Fruit fly (Drosophila melanogaster) whole organism, embryonic: Measurements from ENCODE around the gene CG11790.

Source experiments
- Aef1 ChIP-seq: fragments of 200-800 bp; sonication (Bioruptor generic); IDR thresholded peaks from 3 replicates; pipeline ENCODE4 v1.3.6; 2022; ENCODE audit warnings: missing biosample characterization, missing genetic modification characterization
- BtbVII ChIP-seq: fragments of 200-800 bp; sonication (Bioruptor generic); optimal IDR thresholded peaks from 3 replicates; lab custom pipeline; 2017; ENCODE audit warnings: missing biosample characterization, mild to moderate bottlenecking, missing genetic modification characterization
- CG10366 ChIP-seq: fragments of 200-800 bp; sonication (Bioruptor generic); IDR thresholded peaks from 2 replicates; pipeline ENCODE4 v1.3.6; 2022; ENCODE audit warnings: missing biosample characterization, missing genetic modification characterization
- CG11093 ChIP-seq: fragments of 200-800 bp; sonication (Bioruptor generic); IDR thresholded peaks from 3 replicates; pipeline ENCODE4 v1.3.6; 2022; ENCODE audit warnings: missing biosample characterization, missing genetic modification characterization
- CG12219 ChIP-seq: fragments of 200-800 bp; sonication (Bioruptor generic); optimal IDR thresholded peaks from 3 replicates; lab custom pipeline; 2018; ENCODE audit warnings: missing biosample characterization, mild to moderate bottlenecking, missing genetic modification characterization
- CG13296 ChIP-seq: fragments of 200-800 bp; sonication (Bioruptor generic); optimal IDR thresholded peaks from 3 replicates; lab custom pipeline; 2018; ENCODE audit warnings: missing biosample characterization, mild to moderate bottlenecking, missing genetic modification characterization
- CG15514 ChIP-seq: fragments of 200-800 bp; sonication (Bioruptor generic); optimal IDR thresholded peaks from 3 replicates; lab custom pipeline; 2017; ENCODE audit warnings: missing biosample characterization, missing genetic modification characterization, mild to moderate bottlenecking, moderate library complexity, missing genetic modification reagents
- CG1602 ChIP-seq: fragments of 200-800 bp; sonication (Bioruptor generic); optimal IDR thresholded peaks from 3 replicates; lab custom pipeline; 2016; ENCODE audit warnings: missing biosample characterization, missing genetic modification characterization
- CG1603 ChIP-seq: fragments of 200-800 bp; sonication (Bioruptor generic); optimal IDR thresholded peaks from 2 replicates; lab custom pipeline; 2019; ENCODE audit warnings: missing biosample characterization, mild to moderate bottlenecking, missing genetic modification characterization, moderate library complexity
- CG17612 ChIP-seq: fragments of 200-800 bp; sonication (Bioruptor generic); IDR thresholded peaks from 2 replicates; pipeline ENCODE4 v1.3.6; 2022; ENCODE audit warnings: missing biosample characterization, missing genetic modification characterization
- CG18599 ChIP-seq: fragments of 200-800 bp; sonication (Bioruptor generic); optimal IDR thresholded peaks from 3 replicates; lab custom pipeline; 2017; ENCODE audit warnings: missing biosample characterization, missing genetic modification characterization, mild to moderate bottlenecking, moderate library complexity, missing genetic modification reagents
- CG18764 ChIP-seq: fragments of 200-800 bp; sonication (Bioruptor generic); optimal IDR thresholded peaks from 3 replicates; lab custom pipeline; 2016; ENCODE audit warnings: missing biosample characterization, missing genetic modification characterization
- CG2202 ChIP-seq: fragments of 200-800 bp; sonication (Bioruptor generic); optimal IDR thresholded peaks from 2 replicates; lab custom pipeline; 2018; ENCODE audit warnings: missing biosample characterization, mild to moderate bottlenecking, missing genetic modification characterization
- CG30020 ChIP-seq: fragments of 200-800 bp; optimal IDR thresholded peaks from 2 replicates; lab custom pipeline; 2019; ENCODE audit warnings: missing biosample characterization, mild to moderate bottlenecking, missing genetic modification characterization, moderate library complexity
- CG30431 ChIP-seq: fragments of 200-800 bp; sonication (Bioruptor generic); optimal IDR thresholded peaks from 2 replicates; lab custom pipeline; 2017; ENCODE audit warnings: missing biosample characterization, missing genetic modification characterization
- CG31388 ChIP-seq: fragments of 200-800 bp; sonication (Bioruptor generic); optimal IDR thresholded peaks from 2 replicates; lab custom pipeline; 2016; ENCODE audit warnings: missing biosample characterization, missing genetic modification characterization
- CG33557 ChIP-seq: fragments of 200-800 bp; sonication (Bioruptor generic); optimal IDR thresholded peaks from 2 replicates; lab custom pipeline; 2019; ENCODE audit warnings: missing biosample characterization, mild to moderate bottlenecking, missing genetic modification characterization, moderate library complexity
- CG3995 ChIP-seq: fragments of 200-800 bp; sonication (Bioruptor generic); optimal IDR thresholded peaks from 3 replicates; lab custom pipeline; 2016; ENCODE audit warnings: missing biosample characterization, missing genetic modification characterization
- CG7839 ChIP-seq: fragments of 200-800 bp; sonication (Bioruptor generic); optimal IDR thresholded peaks from 3 replicates; lab custom pipeline; 2018; ENCODE audit warnings: missing biosample characterization, mild to moderate bottlenecking, missing genetic modification characterization, moderate library complexity
- CG8290 ChIP-seq, 3 experiments: fragments of 200-800 bp; sonication (Bioruptor generic); optimal IDR thresholded peaks; 2 replicates each; lab custom pipeline; 2016 to 2019; ENCODE audit warnings: missing biosample characterization in 3 of 3, missing genetic modification characterization in 3 of 3, mild to moderate bottlenecking in 2 of 3, moderate library complexity in 1 of 3
- Dbx ChIP-seq: fragments of 200-800 bp; sonication (Bioruptor generic); IDR thresholded peaks from 3 replicates; pipeline ENCODE4 v1.3.6; 2022; ENCODE audit warnings: missing biosample characterization, missing genetic modification characterization
- Dp ChIP-seq: fragments of 200-800 bp; sonication (Bioruptor generic); optimal IDR thresholded peaks from 2 replicates; lab custom pipeline; 2018; ENCODE audit warnings: missing biosample characterization, mild to moderate bottlenecking, missing genetic modification characterization, moderate library complexity
- Elba2 ChIP-seq: fragments of 200-800 bp; sonication (Bioruptor generic); optimal IDR thresholded peaks from 3 replicates; lab custom pipeline; 2016; ENCODE audit warnings: missing biosample characterization, missing genetic modification characterization
- Fer2 ChIP-seq: fragments of 200-800 bp; sonication (Bioruptor generic); optimal IDR thresholded peaks from 2 replicates; lab custom pipeline; 2018; ENCODE audit warnings: missing biosample characterization, mild to moderate bottlenecking, missing genetic modification characterization, moderate library complexity
- GATAe ChIP-seq: fragments of 200-800 bp; sonication (Bioruptor generic); conservative IDR thresholded peaks from 2 replicates; pipeline ENCODE4 v1.3.6; 2022; ENCODE audit warnings: missing biosample characterization, missing genetic modification characterization
- HLH3B ChIP-seq: fragments of 200-800 bp; sonication (Bioruptor generic); IDR thresholded peaks from 2 replicates; pipeline ENCODE4 v1.3.6; 2022; ENCODE audit warnings: missing biosample characterization, missing genetic modification characterization
- HLH54F ChIP-seq: fragments of 200-800 bp; sonication (Bioruptor generic); optimal IDR thresholded peaks from 3 replicates; lab custom pipeline; 2016; ENCODE audit warnings: missing biosample characterization, missing genetic modification characterization
- Jarid2 ChIP-seq: fragments of 200-800 bp; sonication (Bioruptor generic); optimal IDR thresholded peaks from 3 replicates; lab custom pipeline; 2017; ENCODE audit warnings: mild to moderate bottlenecking, missing biosample characterization, missing genetic modification reagents, missing genetic modification characterization
- Kr ChIP-seq: fragments of 200-800 bp; sonication (Bioruptor generic); optimal IDR thresholded peaks from 2 replicates; lab custom pipeline; 2017; ENCODE audit warnings: missing biosample characterization, mild to moderate bottlenecking, missing genetic modification characterization
- Myb ChIP-seq: fragments of 200-800 bp; sonication (Bioruptor generic); optimal IDR thresholded peaks from 2 replicates; lab custom pipeline; 2016; ENCODE audit warnings: missing biosample characterization, missing genetic modification characterization
- Pdp1 ChIP-seq, 2 experiments: fragments of 200-800 bp; sonication (Bioruptor generic); optimal IDR thresholded peaks; 3 replicates each; lab custom pipeline; 2016; ENCODE audit warnings: missing biosample characterization in 2 of 2, missing genetic modification characterization in 2 of 2, mild to moderate bottlenecking in 1 of 2, moderate library complexity in 1 of 2
- Poxn ChIP-seq: fragments of 200-800 bp; sonication (Bioruptor generic); IDR thresholded peaks from 2 replicates; pipeline ENCODE4 v1.3.6; 2022; ENCODE audit warnings: missing biosample characterization, missing genetic modification characterization
- Sin3A ChIP-seq: fragments of >200 bp; optimal IDR thresholded peaks from 2 replicates; lab custom pipeline; 2018
- Sry-δ ChIP-seq: fragments of 200-800 bp; sonication (Bioruptor generic); optimal IDR thresholded peaks from 2 replicates; lab custom pipeline; 2016; ENCODE audit warnings: missing biosample characterization, missing genetic modification characterization
- ara ChIP-seq: fragments of 200-800 bp; sonication (Bioruptor generic); IDR thresholded peaks from 2 replicates; pipeline ENCODE4 v1.3.6; 2022; ENCODE audit warnings: missing biosample characterization, missing genetic modification characterization
- bigmax ChIP-seq: fragments of 200-800 bp; sonication (Bioruptor generic); optimal IDR thresholded peaks from 2 replicates; lab custom pipeline; 2018; ENCODE audit warnings: missing biosample characterization, mild to moderate bottlenecking, missing genetic modification characterization
- btn ChIP-seq: fragments of 200-800 bp; sonication (Bioruptor generic); optimal IDR thresholded peaks from 2 replicates; lab custom pipeline; 2016; ENCODE audit warnings: missing biosample characterization, missing genetic modification characterization
- cas ChIP-seq: fragments of 200-800 bp; sonication (Bioruptor generic); IDR thresholded peaks from 2 replicates; pipeline ENCODE4 v1.3.6; 2022; ENCODE audit warnings: missing biosample characterization, missing genetic modification characterization
- gfzf ChIP-seq: fragments of 200-800 bp; sonication (Bioruptor generic); optimal IDR thresholded peaks from 2 replicates; lab custom pipeline; 2016; ENCODE audit warnings: missing biosample characterization, mild to moderate bottlenecking, missing genetic modification characterization, moderate library complexity
- insv ChIP-seq, 2 experiments: fragments of 200-800 bp; sonication (Bioruptor generic); optimal IDR thresholded peaks; 3 replicates each; lab custom pipeline; 2016 to 2018; ENCODE audit warnings: missing biosample characterization in 2 of 2, missing genetic modification characterization in 2 of 2
- jigr1 ChIP-seq: fragments of 200-800 bp; sonication (Bioruptor generic); IDR thresholded peaks from 3 replicates; pipeline ENCODE4 v1.3.6; 2022; ENCODE audit warnings: missing biosample characterization, missing genetic modification characterization
- nerfin-1 ChIP-seq: fragments of 200-800 bp; sonication (Bioruptor generic); optimal IDR thresholded peaks from 3 replicates; lab custom pipeline; 2019; ENCODE audit warnings: missing biosample characterization, mild to moderate bottlenecking, missing genetic modification characterization, moderate library complexity
- pfk ChIP-seq: fragments of 200-800 bp; sonication (Bioruptor generic); optimal IDR thresholded peaks from 2 replicates; lab custom pipeline; 2018; ENCODE audit warnings: missing biosample characterization, mild to moderate bottlenecking, missing genetic modification characterization, moderate library complexity
- phol ChIP-seq: fragments of 200-800 bp; sonication (Bioruptor generic); optimal IDR thresholded peaks from 3 replicates; lab custom pipeline; 2018; ENCODE audit warnings: missing biosample characterization, mild to moderate bottlenecking, missing genetic modification characterization, moderate library complexity
- pzg ChIP-seq: fragments of 200-800 bp; sonication (Bioruptor generic); optimal IDR thresholded peaks from 3 replicates; lab custom pipeline; 2018; ENCODE audit warnings: missing biosample characterization, mild to moderate bottlenecking, missing genetic modification characterization, moderate library complexity
- run ChIP-seq: fragments of 200-800 bp; sonication (Bioruptor generic); optimal IDR thresholded peaks from 3 replicates; lab custom pipeline; 2018; ENCODE audit warnings: missing biosample characterization, mild to moderate bottlenecking, missing genetic modification characterization
- stwl ChIP-seq: fragments of 200-800 bp; sonication (Bioruptor generic); optimal IDR thresholded peaks from 3 replicates; lab custom pipeline; 2018; ENCODE audit warnings: missing biosample characterization, mild to moderate bottlenecking, missing genetic modification characterization, moderate library complexity
- sug ChIP-seq: fragments of 200-800 bp; optimal IDR thresholded peaks from 2 replicates; lab custom pipeline; 2019; ENCODE audit warnings: missing biosample characterization, mild to moderate bottlenecking, missing genetic modification characterization, moderate library complexity
- tin ChIP-seq: fragments of 200-800 bp; sonication (Bioruptor generic); optimal IDR thresholded peaks from 3 replicates; lab custom pipeline; 2016; ENCODE audit warnings: missing biosample characterization, missing genetic modification characterization
- unpg ChIP-seq: fragments of 200-800 bp; sonication (Bioruptor generic); optimal IDR thresholded peaks from 3 replicates; lab custom pipeline; 2018; ENCODE audit warnings: missing biosample characterization, mild to moderate bottlenecking, missing genetic modification characterization, moderate library complexity

CG11790 gene

dm6 chr3R:25049383-25049741 is 1.9 kb downstream of the CG11790 start, which contains the start of gene CG11791:
Gene CG11791, plus strand, starts transcription at chr3R:25049616.
- TF ChIP-seq CG17612 (GFP tag; lab: Robert Waterston, UW), result no peak
- no peak for TF ChIP-seq Poxn (GFP tag; lab: Robert Waterston, UW)
- no peak for TF ChIP-seq CG8290 (GFP tag; optimal IDR thresholded peaks at IDR 0.05; lab: Kevin White, UChicago)
- TF ChIP-seq CG8290 (tag; optimal IDR thresholded peaks at IDR 0.05; lab: Kevin White, UChicago), result peak in 1 of 2 experiments; percentile 11
- peak; percentile 65 for TF ChIP-seq gfzf (GFP tag; lab: Kevin White, UChicago)
- no peak for TF ChIP-seq stwl (tag; lab: Kevin White, UChicago)
- TF ChIP-seq Kr, result no peak
- peak; percentile 17 for TF ChIP-seq Sin3A (lab: Kevin White, UChicago)
- TF ChIP-seq tin (GFP tag; lab: Kevin White, UChicago), result no peak
- peak; percentile 36 for TF ChIP-seq CG30020 (tag; lab: Kevin White, UChicago)
- no peak for TF ChIP-seq run (tag; lab: Kevin White, UChicago)
- no peak for TF ChIP-seq insv (GFP tag; optimal IDR thresholded peaks at IDR 0.05; lab: Kevin White, UChicago)
- no peak for TF ChIP-seq HLH3B (GFP tag; lab: Robert Waterston, UW)
- peak; percentile 6 for TF ChIP-seq phol (tag; lab: Kevin White, UChicago)
- peak; percentile 71 for TF ChIP-seq Dp
- no peak for TF ChIP-seq bigmax (GFP tag; lab: Kevin White, UChicago)
- TF ChIP-seq CG3995, result peak; percentile 83
- peak; percentile 95 for TF ChIP-seq pfk
- no peak for TF ChIP-seq cas
- peak; percentile 28 for TF ChIP-seq pzg (GFP tag; lab: Kevin White, UChicago)
- no peak for TF ChIP-seq CG18599 (GFP tag; lab: Kevin White, UChicago)
- TF ChIP-seq HLH54F (GFP tag; lab: Kevin White, UChicago), result peak; percentile 1
- TF ChIP-seq CG15514 (GFP tag; lab: Kevin White, UChicago), result peak; percentile 29
- TF ChIP-seq Myb (GFP tag; lab: Kevin White, UChicago), result peak; percentile 43
- TF ChIP-seq CG1603 (tag; lab: Kevin White, UChicago), result peak; percentile 95
- no peak for TF ChIP-seq GATAe (GFP tag; lab: Robert Waterston, UW)
- no peak for TF ChIP-seq Aef1 (GFP tag; lab: Robert Waterston, UW)

DNA sequence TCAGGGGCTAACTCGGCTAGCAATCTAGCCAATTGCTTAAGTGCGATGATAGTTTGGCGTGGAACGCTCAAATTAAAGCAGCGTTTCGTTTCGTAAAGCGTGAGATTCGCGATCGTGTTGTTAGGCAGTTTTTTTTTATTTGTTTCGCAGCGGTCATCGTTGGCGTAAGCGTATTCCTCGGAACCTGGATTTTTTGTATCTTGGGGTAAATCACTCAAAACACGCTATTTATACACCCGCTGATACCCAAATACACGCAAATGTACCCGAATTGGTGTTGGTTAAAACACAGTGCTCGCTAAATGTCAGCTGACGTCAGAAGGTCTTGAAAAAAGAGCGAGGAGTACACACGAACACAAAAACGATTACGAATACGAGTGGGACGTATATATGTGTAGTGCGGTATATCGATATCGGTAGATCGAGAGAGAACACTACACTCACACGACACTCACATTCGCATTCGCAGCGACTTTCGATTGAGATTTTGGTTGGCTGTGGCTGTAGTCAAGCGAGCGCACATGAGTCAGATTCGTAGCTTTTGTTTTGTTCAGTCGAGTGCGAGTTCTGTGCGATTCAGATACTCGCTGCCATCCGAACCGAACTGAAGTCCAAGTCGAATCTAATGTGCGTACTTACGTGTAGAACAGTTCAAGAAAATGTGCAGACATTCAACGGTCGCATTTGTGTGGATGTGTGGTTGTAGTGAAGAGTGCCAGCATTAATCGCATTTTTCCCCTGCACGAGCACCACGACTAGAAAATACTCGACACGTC is 2.4 kb downstream of the CG11790 start:
- no peak for TF ChIP-seq CG1602 (GFP tag; lab: Kevin White, UChicago)
- peak; percentile 14 for TF ChIP-seq Fer2 (tag; lab: Kevin White, UChicago)
- no peak for TF ChIP-seq CG30431 (GFP tag; lab: Kevin White, UChicago)
- peak; percentile 85 for TF ChIP-seq Jarid2 (GFP tag; lab: Kevin White, UChicago)
- TF ChIP-seq Dbx (GFP tag; lab: Robert Waterston, UW), result no peak
- peak; percentile 3 for TF ChIP-seq CG2202 (tag; lab: Kevin White, UChicago)
- TF ChIP-seq CG18764 (GFP tag; lab: Kevin White, UChicago), result peak; percentile 25
- no peak for TF ChIP-seq CG7839 (tag; lab: Kevin White, UChicago)
- TF ChIP-seq Pdp1 (GFP tag; optimal IDR thresholded peaks at IDR 0.05; lab: Kevin White, UChicago), result peak in 1 of 2 experiments; percentile 54
- peak; percentile 30 for TF ChIP-seq CG33557 (GFP tag; lab: Kevin White, UChicago)
- no peak for TF ChIP-seq CG31388
- TF ChIP-seq CG10366, result no peak
- no peak for TF ChIP-seq Elba2 (GFP tag; lab: Kevin White, UChicago)
- no peak for TF ChIP-seq btn (GFP tag; lab: Kevin White, UChicago)
- no peak for TF ChIP-seq nerfin-1 (tag; lab: Kevin White, UChicago)
- no peak for TF ChIP-seq ara (GFP tag; lab: Robert Waterston, UW)
- TF ChIP-seq Sry-δ (GFP tag; lab: Kevin White, UChicago), result peak; percentile 46
- no peak for TF ChIP-seq CG11093
- peak; percentile 61 for TF ChIP-seq BtbVII
- TF ChIP-seq CG13296 (GFP tag; lab: Kevin White, UChicago), result peak; percentile 49
- peak; percentile 68 for TF ChIP-seq sug (tag; lab: Kevin White, UChicago)
- TF ChIP-seq unpg (GFP tag; lab: Kevin White, UChicago), result no peak
- peak; percentile 8 for TF ChIP-seq CG12219 (GFP tag; lab: Kevin White, UChicago)
- TF ChIP-seq jigr1 (GFP tag; lab: Robert Waterston, UW), result no peak
